Fruit fly (Drosophila melanogaster): ENCODE results near the gene CG9391.

Gene CG9391

dm6 chr3L:21229764-21230163 is 38.4 kb downstream of the CG9391 start (continued):
- peak; percentile 89 for TF ChIP-seq CG15336 (GFP tag; IDR thresholded peaks at IDR 0.05)
- TF ChIP-seq CG9139 (GFP tag; optimal IDR thresholded peaks at IDR 0.05): no peak
- TF ChIP-seq CG32006 (GFP tag; optimal IDR thresholded peaks at IDR 0.05): peak; percentile 90
- TF ChIP-seq ss (GFP tag; optimal IDR thresholded peaks at IDR 0.05): no peak
- peak; percentile 88 for TF ChIP-seq CG6276 (GFP tag; optimal IDR thresholded peaks at IDR 0.05)
- TF ChIP-seq Hr38 (GFP tag; optimal IDR thresholded peaks at IDR 0.05): no peak
- TF ChIP-seq Sox14 (GFP tag; optimal IDR thresholded peaks at IDR 0.05): peak; percentile 11
- TF ChIP-seq vri (GFP tag; optimal IDR thresholded peaks at IDR 0.05): no peak
- TF ChIP-seq pdm3 (GFP tag; optimal IDR thresholded peaks at IDR 0.05): peak; percentile 57
- TF ChIP-seq Sox102F (GFP tag; optimal IDR thresholded peaks at IDR 0.05): no peak
- peak; percentile 83 for TF ChIP-seq CG4318 (GFP tag; optimal IDR thresholded peaks at IDR 0.05)
- TF ChIP-seq dsx (GFP tag; optimal IDR thresholded peaks at IDR 0.05; ENCODE audit: poor library complexity, severe bottlenecking): no peak

dm6 chr3L:21226309-21226708 is 41.8 kb downstream of the CG9391 start, which contains the start of gene Eip78C:
Gene Eip78C, plus strand, starts transcription at chr3L:21226609.
- TF ChIP-seq net (GFP tag; optimal IDR thresholded peaks at IDR 0.05): no peak
- peak; percentile 34; the same call in 1 of the 2 replicates for TF ChIP-seq Gug (GFP tag; IDR thresholded peaks at IDR 0.05)
- no peak for TF ChIP-seq cyc (GFP tag; optimal IDR thresholded peaks at IDR 0.05)
- no peak for TF ChIP-seq salr (GFP tag; optimal IDR thresholded peaks at IDR 0.05)
- no peak for TF ChIP-seq CG11762 (GFP tag; optimal IDR thresholded peaks at IDR 0.05; ENCODE audit: insufficient read depth)
- TF ChIP-seq dsx (GFP tag; optimal IDR thresholded peaks at IDR 0.05; ENCODE audit: poor library complexity, severe bottlenecking): no peak
- peak; percentile 17 for TF ChIP-seq CG6276 (GFP tag; optimal IDR thresholded peaks at IDR 0.05)
- 0 out of 3 replicates have a peak, but pooled peaks have one; percentile 12 for TF ChIP-seq CG6163 (GFP tag; IDR thresholded peaks at IDR 0.05)
- no peak for TF ChIP-seq Sox15 (GFP tag; optimal IDR thresholded peaks at IDR 0.05)
- no peak for TF ChIP-seq CG6854 (GFP tag; optimal IDR thresholded peaks at IDR 0.05)
- TF ChIP-seq Ets96B (tag; optimal IDR thresholded peaks at IDR 0.05): no peak
- no peak for TF ChIP-seq Eip93F (GFP tag; optimal IDR thresholded peaks at IDR 0.05)
- peak; percentile 30 for TF ChIP-seq Eip78C (GFP tag)
- no peak for TF ChIP-seq topi (GFP tag; optimal IDR thresholded peaks at IDR 0.05)

DNA sequence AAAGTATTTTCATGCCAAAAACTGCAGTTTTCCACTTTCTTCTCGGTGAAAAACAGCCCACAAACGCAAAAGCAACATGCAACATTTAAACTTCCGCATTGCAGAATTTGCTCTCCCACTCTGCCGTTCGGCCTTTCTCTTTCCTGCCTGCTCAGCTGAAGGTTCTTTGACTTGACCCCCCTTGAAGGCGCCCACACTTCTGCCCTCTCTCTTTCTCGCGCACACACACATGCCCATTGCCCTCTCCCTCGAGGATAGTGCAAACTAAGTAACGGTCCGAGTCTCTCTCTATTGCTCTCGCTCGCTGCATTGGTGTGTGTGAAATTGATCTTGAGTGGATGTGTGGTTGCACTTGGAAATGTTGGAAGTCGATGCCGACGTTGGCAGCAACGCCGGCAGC is 42.5 kb downstream of the CG9391 start:
- peak; percentile 9 for TF ChIP-seq Lpt (GFP tag; optimal IDR thresholded peaks at IDR 0.05)
- no peak for TF ChIP-seq CG8119 (GFP tag; IDR thresholded peaks at IDR 0.05)
- TF ChIP-seq Gug (GFP tag; IDR thresholded peaks at IDR 0.05): no peak
- TF ChIP-seq eg (GFP tag; IDR thresholded peaks at IDR 0.05): no peak; the same call in 2 of the 3 replicates
- TF ChIP-seq CG10631 (GFP tag; optimal IDR thresholded peaks at IDR 0.05): no peak
- TF ChIP-seq Hr38 (GFP tag; optimal IDR thresholded peaks at IDR 0.05): no peak
- TF ChIP-seq fd59A (GFP tag; optimal IDR thresholded peaks at IDR 0.05): no peak
- 0 out of 3 replicates have a peak, but pooled peaks have one; percentile 27 for TF ChIP-seq CG6163 (GFP tag; IDR thresholded peaks at IDR 0.05)
- peak; percentile 62 for TF ChIP-seq Eip78C (GFP tag)
- TF ChIP-seq CG7368 (GFP tag; optimal IDR thresholded peaks at IDR 0.05): no peak

dm6 chr3L:21224701-21225223 is 43.4 kb downstream of the CG9391 start:
- TF ChIP-seq Sox102F (GFP tag; optimal IDR thresholded peaks at IDR 0.05): peak; percentile 31
- no peak for TF ChIP-seq net (GFP tag; optimal IDR thresholded peaks at IDR 0.05)
- no peak for TF ChIP-seq CG11762 (GFP tag; optimal IDR thresholded peaks at IDR 0.05; ENCODE audit: insufficient read depth)
- no peak for TF ChIP-seq CG7368 (GFP tag; optimal IDR thresholded peaks at IDR 0.05)
- peak; percentile 17 for TF ChIP-seq CG34406 (GFP tag; optimal IDR thresholded peaks at IDR 0.05)
- no peak for TF ChIP-seq Hr4 (GFP tag; optimal IDR thresholded peaks at IDR 0.05)
- no peak for TF ChIP-seq Hr38 (GFP tag; optimal IDR thresholded peaks at IDR 0.05)
- peak; percentile 56 for TF ChIP-seq Eip75B (GFP tag; optimal IDR thresholded peaks at IDR 0.05)
- TF ChIP-seq CG6163 (GFP tag; IDR thresholded peaks at IDR 0.05): peak; percentile 27; the same call in 2 of the 3 replicates
- TF ChIP-seq CG1621 (tag; optimal IDR thresholded peaks at IDR 0.05): peak; percentile 22
- TF ChIP-seq vri (GFP tag; optimal IDR thresholded peaks at IDR 0.05): peak; percentile 88
- peak; percentile 28 to 42 for TF ChIP-seq ss (GFP tag; optimal IDR thresholded peaks at IDR 0.05)
- no peak for TF ChIP-seq Eip93F (GFP tag; optimal IDR thresholded peaks at IDR 0.05)
- no peak for TF ChIP-seq CG4318 (GFP tag; optimal IDR thresholded peaks at IDR 0.05)
- peak; percentile 83 for TF ChIP-seq CG6854 (GFP tag; optimal IDR thresholded peaks at IDR 0.05)
- TF ChIP-seq Met (GFP tag; optimal IDR thresholded peaks at IDR 0.05): peak; percentile 47
- TF ChIP-seq dsx (GFP tag; optimal IDR thresholded peaks at IDR 0.05; ENCODE audit: poor library complexity, severe bottlenecking): no peak
- TF ChIP-seq topi (GFP tag; optimal IDR thresholded peaks at IDR 0.05): peak; percentile 36
- no peak for TF ChIP-seq fkh (GFP tag; optimal IDR thresholded peaks at IDR 0.05)
- peak; percentile 33 for TF ChIP-seq lz (GFP tag; optimal IDR thresholded peaks at IDR 0.05)
- no peak for TF ChIP-seq CG6792 (GFP tag; optimal IDR thresholded peaks at IDR 0.05)
- TF ChIP-seq Ets96B (tag; optimal IDR thresholded peaks at IDR 0.05): no peak
- TF ChIP-seq Smox (GFP tag; optimal IDR thresholded peaks at IDR 0.05): peak; percentile 27
- no peak for TF ChIP-seq Sox15 (GFP tag; optimal IDR thresholded peaks at IDR 0.05)
- peak; percentile 44 for TF ChIP-seq cyc (GFP tag; optimal IDR thresholded peaks at IDR 0.05)
- peak; percentile 21; the same call in 1 of the 2 replicates for TF ChIP-seq CG15336 (GFP tag; IDR thresholded peaks at IDR 0.05)
- TF ChIP-seq CG3919 (GFP tag; optimal IDR thresholded peaks at IDR 0.05): no peak
- no peak for TF ChIP-seq fd59A (GFP tag; optimal IDR thresholded peaks at IDR 0.05)
- TF ChIP-seq CG31627 (GFP tag; optimal IDR thresholded peaks at IDR 0.05): peak; percentile 33
- TF ChIP-seq OdsH (GFP tag; optimal IDR thresholded peaks at IDR 0.05): no peak

Data from whole organism, prepupa.